Fruit fly (Drosophila melanogaster) whole organism: Measurements from ENCODE around the gene CG32437.

Source experiments
- CG8478 ChIP-seq: fragments of >200 bp; optimal IDR thresholded peaks from 2 replicates; lab custom pipeline; 2018; ENCODE audit warnings: inconsistent platforms
- Dll ChIP-seq: fragments of >200 bp; optimal IDR thresholded peaks from 2 replicates; lab custom pipeline; 2017
- EcR ChIP-seq, 2 experiments: fragments of >200 bp; optimal IDR thresholded peaks; 2 replicates each; lab custom pipeline; 2017; ENCODE audit warnings: missing biosample characterization in 2 of 2, missing genetic modification characterization in 2 of 2, missing genetic modification reagents in 2 of 2
- pan ChIP-seq: fragments of >200 bp; optimal IDR thresholded peaks from 2 replicates; lab custom pipeline; 2017
- psq ChIP-seq: fragments of >200 bp; optimal IDR thresholded peaks from 2 replicates; lab custom pipeline; 2017
- usp ChIP-seq: fragments of >200 bp; optimal IDR thresholded peaks from 2 replicates; lab custom pipeline; 2017; ENCODE audit warnings: missing biosample characterization, missing genetic modification characterization, mixed read lengths

CG32437 gene

DNA sequence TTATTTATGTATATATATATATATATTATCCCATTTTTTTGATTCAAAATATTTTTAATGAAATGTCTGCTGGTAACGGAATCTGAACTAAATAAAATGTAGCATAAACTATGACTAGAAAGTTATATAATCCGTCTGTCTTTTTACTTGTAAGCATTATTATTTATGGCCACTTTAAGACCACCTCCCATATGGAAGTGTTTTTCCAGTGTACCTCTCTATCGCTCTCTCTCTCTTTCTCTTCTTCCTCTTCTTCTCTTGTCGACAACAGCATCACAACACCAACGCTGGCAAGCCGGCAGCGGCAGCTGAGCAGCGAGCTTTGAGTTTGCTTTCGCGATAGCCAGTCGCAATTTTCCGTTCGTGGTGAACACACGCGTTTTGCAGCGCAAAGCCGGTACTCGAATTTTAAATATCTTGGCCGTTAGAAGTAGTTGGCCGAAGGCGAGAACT lies 24.7 kb downstream of the CG32437 start, which contains the start of gene rgn:
Gene rgn (plus strand): TSS at position 344 of the 453 bp plus-strand sequence.
- TF ChIP-seq CG8478 (lab: Kevin White, UChicago) (no peak), psq (lab: Kevin White, UChicago) (no peak), usp (no peak), Dll (lab: Kevin White, UChicago) (no peak), EcR (GFP tag; optimal IDR thresholded peaks at IDR 0.05; lab: Kevin White, UChicago) (no peak), pan (lab: Kevin White, UChicago) (no peak)

DNA sequence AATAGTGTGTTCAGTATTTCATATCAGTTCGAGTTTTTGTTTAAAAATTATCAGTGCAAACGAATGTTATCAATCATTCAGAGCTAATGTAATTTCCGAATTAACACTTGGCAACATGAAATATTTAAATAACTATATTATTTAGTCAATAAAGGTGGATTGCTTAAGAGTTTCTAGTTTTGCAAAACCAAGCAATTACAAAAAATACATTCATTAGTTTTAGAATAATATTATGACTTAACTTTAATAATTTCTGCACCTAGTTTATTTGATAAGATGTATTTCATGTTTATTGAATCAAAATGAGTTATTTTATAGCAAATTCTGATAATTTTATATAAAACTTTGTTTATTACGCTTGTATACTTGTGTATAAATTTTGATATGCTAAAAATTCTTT lies 26.0 kb downstream of the CG32437 start:
- TF ChIP-seq usp (no peak), pan (lab: Kevin White, UChicago) (no peak), CG8478 (lab: Kevin White, UChicago) (no peak), psq (lab: Kevin White, UChicago) (no peak), Dll (lab: Kevin White, UChicago) (no peak), EcR (GFP tag; optimal IDR thresholded peaks at IDR 0.05; lab: Kevin White, UChicago) (no peak)

DNA sequence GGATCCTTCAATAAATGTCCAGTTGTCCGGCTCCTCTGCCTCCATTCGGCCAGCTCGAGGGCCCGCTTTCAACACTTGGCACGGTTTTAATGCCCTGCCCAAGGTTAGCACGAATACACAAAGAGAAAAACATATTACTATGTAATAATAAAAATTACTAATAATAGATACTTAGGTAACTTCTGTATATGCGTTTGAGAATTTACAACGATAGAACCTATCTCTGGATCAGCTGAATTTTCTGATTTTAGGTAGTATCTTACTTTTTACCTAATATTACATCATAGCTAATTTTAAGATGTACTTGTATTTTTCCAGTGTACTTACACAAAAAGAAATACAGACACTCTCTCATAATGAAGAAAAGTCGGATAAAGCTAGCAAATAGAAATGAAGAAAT lies 28.2 kb downstream of the CG32437 start:
- TF ChIP-seq CG8478 (lab: Kevin White, UChicago) (no peak), pan (lab: Kevin White, UChicago) (no peak), psq (lab: Kevin White, UChicago) (no peak), Dll (lab: Kevin White, UChicago) (no peak), usp (no peak), EcR (GFP tag; optimal IDR thresholded peaks at IDR 0.05; lab: Kevin White, UChicago) (no peak)

DNA sequence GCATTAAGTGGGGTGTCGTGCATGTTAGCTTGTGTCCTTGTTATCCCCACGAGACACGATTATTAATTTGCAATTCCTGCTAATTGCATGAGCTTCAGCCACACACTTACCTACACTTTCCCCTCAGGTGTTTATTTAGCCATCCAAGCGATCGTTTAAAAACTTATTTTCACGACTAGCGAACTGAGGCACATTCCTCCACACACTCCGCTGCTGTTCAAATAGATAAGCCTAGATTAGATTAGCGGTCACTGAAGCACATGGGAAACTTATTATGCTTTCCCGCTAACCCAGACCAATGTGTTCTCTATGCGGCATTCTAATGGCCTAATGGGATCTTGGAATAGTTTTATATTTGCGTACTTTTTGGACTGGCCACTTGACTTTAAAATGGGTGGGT lies 29.4 kb downstream of the CG32437 start:
- TF ChIP-seq EcR (GFP tag; optimal IDR thresholded peaks at IDR 0.05; lab: Kevin White, UChicago) (no peak), pan (lab: Kevin White, UChicago) (no peak), psq (lab: Kevin White, UChicago) (no peak), usp (no peak), CG8478 (lab: Kevin White, UChicago) (no peak), Dll (lab: Kevin White, UChicago) (no peak)

DNA sequence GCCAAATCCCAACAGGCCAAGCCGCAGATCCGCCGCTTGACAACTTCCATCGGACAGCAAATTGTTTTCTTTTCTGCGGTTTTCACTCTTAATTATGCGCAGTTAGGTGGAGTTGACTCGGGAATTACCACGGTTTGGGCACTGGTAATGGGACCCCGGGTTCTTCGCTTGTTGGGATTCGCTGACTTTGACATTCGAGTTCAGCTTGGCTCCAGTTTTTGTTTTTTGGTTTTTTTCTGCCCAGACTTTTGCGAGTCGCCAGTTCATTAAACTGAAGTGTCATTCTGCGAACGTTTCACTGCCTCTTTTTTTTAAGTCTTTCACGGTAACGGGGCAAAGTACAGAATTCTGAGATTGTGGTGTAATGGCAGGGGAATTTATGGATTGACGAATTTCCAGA lies 31.3 kb downstream of the CG32437 start:
- no peak for TF ChIP-seq pan (lab: Kevin White, UChicago)
- TF ChIP-seq EcR (GFP tag; optimal IDR thresholded peaks at IDR 0.05; lab: Kevin White, UChicago): no peak
- no peak for TF ChIP-seq psq (lab: Kevin White, UChicago)
- TF ChIP-seq usp: no peak
- no peak for TF ChIP-seq Dll (lab: Kevin White, UChicago)
- no peak for TF ChIP-seq CG8478 (lab: Kevin White, UChicago)

DNA sequence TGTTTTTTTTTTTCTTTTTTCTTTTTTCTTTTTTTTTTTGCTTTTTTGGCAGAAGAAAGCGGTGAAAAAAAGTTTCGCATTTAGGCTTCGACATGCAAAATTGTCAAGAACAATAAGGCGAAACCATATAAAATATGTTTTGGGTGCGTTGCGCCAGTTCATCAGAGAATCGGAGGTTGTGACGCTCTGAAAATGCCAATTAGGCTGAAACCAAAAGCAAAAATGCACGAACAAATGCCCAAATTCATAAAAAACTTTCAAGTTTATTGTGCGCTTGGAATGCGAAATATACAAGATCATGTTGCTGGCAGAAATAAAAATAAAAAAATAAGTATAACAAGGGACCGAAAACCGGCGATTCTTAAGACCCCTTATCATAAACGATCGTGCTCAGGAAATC lies 32.3 kb downstream of the CG32437 start:
- TF ChIP-seq usp (no peak), EcR (GFP tag; optimal IDR thresholded peaks at IDR 0.05; lab: Kevin White, UChicago) (no peak), pan (lab: Kevin White, UChicago) (no peak), CG8478 (lab: Kevin White, UChicago) (no peak), Dll (lab: Kevin White, UChicago) (no peak), psq (lab: Kevin White, UChicago) (no peak)

DNA sequence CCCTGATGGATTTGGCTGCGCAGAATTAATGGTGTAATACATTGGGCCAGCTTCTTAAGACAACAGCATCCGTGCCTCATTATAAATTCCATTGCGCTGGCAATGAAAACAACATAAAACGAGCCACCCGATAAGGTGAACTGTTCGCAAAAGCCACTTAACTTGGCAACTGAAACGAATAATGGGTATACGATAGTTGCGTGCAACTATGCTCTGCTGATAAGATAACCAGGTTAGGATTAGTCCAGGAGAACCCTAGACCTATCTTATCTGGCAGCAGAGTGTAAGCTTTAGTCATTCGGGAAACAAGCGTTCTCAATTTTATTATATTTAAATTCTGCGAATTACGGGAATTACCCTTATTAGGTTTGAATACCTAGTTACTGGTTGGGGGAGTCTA lies 32.9 kb downstream of the CG32437 start:
- TF ChIP-seq CG8478 (lab: Kevin White, UChicago) (no peak), usp (no peak), pan (lab: Kevin White, UChicago) (no peak), Dll (lab: Kevin White, UChicago) (no peak), psq (lab: Kevin White, UChicago) (no peak), EcR (GFP tag; optimal IDR thresholded peaks at IDR 0.05; lab: Kevin White, UChicago) (no peak)

DNA sequence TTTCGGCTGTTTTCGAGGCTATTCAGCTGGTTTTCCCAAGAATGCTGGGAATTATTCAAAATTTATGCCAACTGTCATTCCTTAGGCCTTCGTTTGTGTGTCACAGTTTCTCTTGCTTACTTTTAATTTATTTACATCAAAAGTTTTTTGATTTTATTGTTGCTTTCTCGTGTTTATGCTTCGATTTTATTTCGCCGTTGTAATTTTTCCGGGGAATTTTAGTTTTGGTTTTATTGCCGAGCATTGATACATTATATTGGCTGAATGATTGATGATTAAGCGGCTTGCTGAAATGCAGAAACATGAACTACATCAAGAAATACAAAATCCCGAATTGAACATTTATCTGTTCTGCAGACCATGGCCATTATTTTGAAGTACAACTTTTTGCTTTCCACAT lies 40.7 kb downstream of the CG32437 start:
- TF ChIP-seq Dll (lab: Kevin White, UChicago): no peak
- no peak for TF ChIP-seq psq (lab: Kevin White, UChicago)
- TF ChIP-seq usp: no peak
- TF ChIP-seq EcR (GFP tag; optimal IDR thresholded peaks at IDR 0.05; lab: Kevin White, UChicago): no peak
- no peak for TF ChIP-seq pan (lab: Kevin White, UChicago)
- no peak for TF ChIP-seq CG8478 (lab: Kevin White, UChicago)

DNA sequence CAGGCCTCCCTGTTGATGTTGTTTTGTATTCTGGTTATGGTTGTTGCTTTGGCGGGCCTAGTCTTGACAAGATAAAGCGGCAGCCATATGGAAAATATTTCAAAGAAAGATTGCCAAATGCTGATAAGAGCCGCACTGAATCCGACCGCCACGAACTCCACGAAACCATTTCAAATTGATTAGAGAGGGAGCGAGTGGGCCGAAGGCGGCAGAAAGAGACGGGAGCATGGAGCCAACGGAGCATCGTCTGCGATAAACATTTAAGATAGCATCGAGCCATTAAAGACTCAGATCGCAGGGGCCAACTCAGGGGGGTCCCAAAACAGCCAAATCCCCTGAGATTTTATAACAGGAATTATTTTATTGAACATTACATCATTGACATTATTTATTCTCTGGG lies 42.7 kb downstream of the CG32437 start:
- no peak for TF ChIP-seq psq (lab: Kevin White, UChicago)
- TF ChIP-seq EcR (GFP tag; optimal IDR thresholded peaks at IDR 0.05; lab: Kevin White, UChicago): no peak
- no peak for TF ChIP-seq usp
- TF ChIP-seq pan (lab: Kevin White, UChicago): no peak
- TF ChIP-seq Dll (lab: Kevin White, UChicago): no peak
- TF ChIP-seq CG8478 (lab: Kevin White, UChicago): no peak

DNA sequence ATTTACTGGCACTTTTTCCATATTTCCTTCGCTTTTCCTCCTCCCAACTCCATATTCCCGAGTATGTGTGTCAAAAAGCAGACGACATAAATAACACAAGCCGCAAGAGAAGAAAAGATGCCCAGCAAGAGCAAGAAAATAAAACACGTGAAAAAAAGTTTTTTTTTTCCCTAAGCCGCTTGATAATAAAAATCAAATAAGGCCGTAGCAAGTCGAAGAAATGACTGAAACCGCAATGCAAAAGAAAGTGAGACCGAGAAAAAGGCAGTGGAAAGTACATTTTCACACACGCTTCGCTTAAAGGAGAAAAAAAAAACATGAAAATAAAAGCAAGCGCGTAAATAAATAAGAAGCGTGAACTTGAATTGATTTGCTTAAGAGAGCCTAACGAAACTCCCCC lies 45.1 kb downstream of the CG32437 start:
- no peak for TF ChIP-seq usp
- TF ChIP-seq EcR (GFP tag; optimal IDR thresholded peaks at IDR 0.05; lab: Kevin White, UChicago): no peak
- TF ChIP-seq CG8478 (lab: Kevin White, UChicago): no peak
- no peak for TF ChIP-seq pan (lab: Kevin White, UChicago)
- TF ChIP-seq psq (lab: Kevin White, UChicago): no peak
- TF ChIP-seq Dll (lab: Kevin White, UChicago): no peak

DNA sequence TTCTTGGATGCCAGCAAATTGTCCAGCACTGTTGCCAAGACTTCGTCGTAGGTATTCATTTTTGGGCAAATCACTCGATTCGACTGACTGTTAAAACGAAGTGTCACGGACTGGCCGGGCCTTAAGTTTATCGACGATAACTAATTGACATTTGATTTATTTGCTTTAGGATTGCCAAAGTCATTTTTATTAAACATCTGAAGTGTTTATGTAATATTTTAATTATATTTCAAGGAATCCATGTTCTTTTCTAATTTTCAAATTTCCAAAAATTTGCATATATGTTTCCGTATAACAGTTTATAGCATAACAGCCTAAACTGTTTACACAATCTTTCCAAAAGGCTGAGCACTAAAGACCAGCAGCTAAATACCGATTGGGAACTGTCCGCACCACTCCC lies 49.2 kb downstream of the CG32437 start, which contains the start of gene sa:
Gene sa (minus strand): TSS at position 101 of the 400 bp plus-strand sequence.
- TF ChIP-seq psq (lab: Kevin White, UChicago): no peak
- no peak for TF ChIP-seq usp
